Worm (Caenorhabditis elegans) whole organism, young adult: ENCODE measurements around the gene C30G7.2.

Source experiments
- C17E4.6 ChIP-seq: fragments of 200-800 bp; sonication (Bioruptor generic); IDR thresholded peaks from 2 replicates; pipeline ENCODE4 v1.3.6; 2022; ENCODE audit warnings: missing genetic modification reagents, missing genetic modification characterization, missing compliant biosample characterization
- T07F8.4 ChIP-seq: sonication (generic microtip); optimal IDR thresholded peaks from 2 replicates; lab custom pipeline; 2016; ENCODE audit warnings: mild to moderate bottlenecking, missing genetic modification characterization, moderate library complexity, missing compliant biosample characterization
- ceh-27 ChIP-seq: fragments of 200-800 bp; sonication (Bioruptor generic); optimal IDR thresholded peaks from 2 replicates; lab custom pipeline; 2018; ENCODE audit warnings: mild to moderate bottlenecking, missing genetic modification characterization, moderate library complexity, missing compliant biosample characterization
- ceh-79 ChIP-seq: sonication (generic microtip); optimal IDR thresholded peaks from 2 replicates; lab custom pipeline; 2017; ENCODE audit warnings: mild to moderate bottlenecking, missing genetic modification characterization, missing compliant biosample characterization
- dox-1 ChIP-seq: fragments of 200-800 bp; sonication (Bioruptor generic); IDR thresholded peaks from 2 replicates; pipeline ENCODE4 v1.3.6; 2022; ENCODE audit warnings: missing genetic modification reagents, missing genetic modification characterization, missing compliant biosample characterization
- egl-18 ChIP-seq: fragments of 200-800 bp; sonication (Bioruptor generic); IDR thresholded peaks from 2 replicates; pipeline ENCODE4 v1.3.6; 2022; ENCODE audit warnings: missing genetic modification reagents, missing genetic modification characterization, missing compliant biosample characterization
- egl-44 ChIP-seq: fragments of 200-800 bp; sonication (Bioruptor generic); IDR thresholded peaks from 2 replicates; pipeline ENCODE4 v1.3.6; 2022; ENCODE audit warnings: missing genetic modification reagents, missing genetic modification characterization, missing compliant biosample characterization
- hmg-20 ChIP-seq: fragments of 200-800 bp; sonication (Bioruptor generic); IDR thresholded peaks from 2 replicates; pipeline ENCODE4 v1.3.6; 2022; ENCODE audit warnings: missing genetic modification reagents, missing genetic modification characterization, missing compliant biosample characterization
- hrde-1 ChIP-seq: sonication (generic microtip); optimal IDR thresholded peaks from 2 replicates; lab custom pipeline; 2016; ENCODE audit warnings: missing genetic modification characterization, mild to moderate bottlenecking, missing compliant biosample characterization, moderate library complexity, missing genotype, missing genetic modification reagents, borderline replicate concordance
- hsf-1 ChIP-seq: fragments of 200-800 bp; sonication (Bioruptor generic); IDR thresholded peaks from 2 replicates; pipeline ENCODE4 v1.3.6; 2022; ENCODE audit warnings: missing genetic modification reagents, missing genetic modification characterization, missing compliant biosample characterization
- let-526 ChIP-seq: fragments of 200-800 bp; sonication (Bioruptor generic); IDR thresholded peaks from 2 replicates; pipeline ENCODE4 v1.3.6; 2022; ENCODE audit warnings: missing genetic modification reagents, missing genetic modification characterization, missing compliant biosample characterization
- lin-26 ChIP-seq: fragments of 200-800 bp; sonication (Bioruptor generic); IDR thresholded peaks from 2 replicates; pipeline ENCODE4 v1.3.6; 2022; ENCODE audit warnings: missing genetic modification reagents, missing genetic modification characterization, missing compliant biosample characterization
- lin-35 ChIP-seq, 3 experiments: fragments of 150-350 bp in 2 of 3; sonication (generic microtip) in 1 of 3; optimal IDR thresholded peaks; 2 replicates each; lab custom pipeline; 2014 to 2018; ENCODE audit warnings: missing biosample characterization in 3 of 3, missing genetic modification characterization in 3 of 3, missing genetic modification reagents in 3 of 3
- lin-54 ChIP-seq: fragments of 200-800 bp; sonication (Bioruptor generic); optimal IDR thresholded peaks from 2 replicates; lab custom pipeline; 2018; ENCODE audit warnings: mild to moderate bottlenecking, missing genetic modification characterization, missing compliant biosample characterization
- mxl-1 ChIP-seq: sonication (generic microtip); optimal IDR thresholded peaks from 2 replicates; lab custom pipeline; 2016; ENCODE audit warnings: missing genetic modification characterization, missing compliant biosample characterization
- nfyb-1 ChIP-seq: fragments of 200-800 bp; sonication (Bioruptor generic); IDR thresholded peaks from 2 replicates; pipeline ENCODE4 v1.3.6; 2022; ENCODE audit warnings: missing genetic modification reagents, missing genetic modification characterization, missing compliant biosample characterization
- nhr-120 ChIP-seq: fragments of 200-800 bp; sonication (Bioruptor generic); IDR thresholded peaks from 2 replicates; pipeline ENCODE4 v1.3.6; 2022; ENCODE audit warnings: missing genetic modification characterization, missing compliant biosample characterization
- nhr-179 ChIP-seq: sonication (generic microtip); optimal IDR thresholded peaks from 2 replicates; lab custom pipeline; 2016; ENCODE audit warnings: mild to moderate bottlenecking, missing genetic modification characterization, missing compliant biosample characterization
- nhr-90 ChIP-seq: sonication (generic microtip); optimal IDR thresholded peaks from 2 replicates; lab custom pipeline; 2016; ENCODE audit warnings: missing genotype, mild to moderate bottlenecking, missing genetic modification characterization, missing compliant biosample characterization
- pha-4 ChIP-seq: fragments of 150-350 bp; sonication (generic microtip); optimal IDR thresholded peaks from 2 replicates; lab custom pipeline; 2014; ENCODE audit warnings: missing biosample characterization, missing genetic modification reagents, missing genetic modification characterization
- rpc-1 ChIP-seq, 2 experiments: fragments of 150-350 bp in 1 of 2; sonication (generic microtip) in 1 of 2; optimal IDR thresholded peaks; 2 replicates each; lab custom pipeline; 2014 to 2018; ENCODE audit warnings: missing biosample characterization in 1 of 2, missing genetic modification characterization in 1 of 2, missing genetic modification reagents in 1 of 2, missing genotype in 1 of 2
- snpc-3.4 ChIP-seq: sonication (generic microtip); optimal IDR thresholded peaks from 2 replicates; lab custom pipeline; 2017; ENCODE audit warnings: missing genetic modification characterization, mild to moderate bottlenecking, missing compliant biosample characterization, antibody characterized with exemption, moderate library complexity, missing genotype, missing genetic modification reagents
- tbx-9 ChIP-seq: sonication (generic microtip); optimal IDR thresholded peaks from 2 replicates; lab custom pipeline; 2016; ENCODE audit warnings: borderline replicate concordance, missing genetic modification characterization, inconsistent platforms, missing compliant biosample characterization
- tlf-1 ChIP-seq: fragments of 200-800 bp; sonication (Bioruptor generic); optimal IDR thresholded peaks from 2 replicates; lab custom pipeline; 2018; ENCODE audit warnings: mild to moderate bottlenecking, missing genetic modification characterization, missing compliant biosample characterization
- ztf-6 ChIP-seq: fragments of 200-800 bp; sonication (Bioruptor generic); IDR thresholded peaks from 2 replicates; pipeline ENCODE4 v1.3.6; 2022; ENCODE audit warnings: missing genetic modification reagents, missing genetic modification characterization, missing compliant biosample characterization

Gene C30G7.2

ce11 chrV:14971136-14971535, 34.4 kb downstream of the C30G7.2 start, which contains the start of gene nlp-59:
nlp-59 (plus strand) TSS chrV:14971436.
- TF ChIP-seq lin-26 (GFP tag; lab: Robert Waterston, UW) (no peak), tbx-9 (no peak), let-526 (no peak), tlf-1 (GFP tag; lab: Kevin White, UChicago) (no peak), mxl-1 (tag; lab: Kevin White, UChicago) (no peak), nfyb-1 (GFP tag; lab: Robert Waterston, UW) (no peak), C17E4.6 (GFP tag; lab: Robert Waterston, UW) (no peak), lin-54 (no peak), hsf-1 (GFP tag; lab: Robert Waterston, UW) (no peak), nhr-120 (GFP tag; lab: Robert Waterston, UW) (no peak), lin-35 (GFP tag; optimal IDR thresholded peaks at IDR 0.05; lab: Kevin White, UChicago) (no peak), ztf-6 (GFP tag; lab: Robert Waterston, UW) (no peak), egl-44 (no peak), ceh-27 (no peak), pha-4 (tag; lab: Kevin White, UChicago) (no peak), nhr-90 (no peak), T07F8.4 (tag; lab: Kevin White, UChicago) (no peak), rpc-1 (optimal IDR thresholded peaks at IDR 0.05; lab: Kevin White, UChicago) (no peak), rpc-1 (tag; optimal IDR thresholded peaks at IDR 0.05; lab: Kevin White, UChicago) (no peak)

- TF ChIP-seq snpc-3.4, result no peak
These were observed 41.6 kb downstream of the C30G7.2 start, which contains the start of the genes grd-12 and F02D8.1 for ce11 chrV:14978205-14978751. grd-12 (plus strand) TSS chrV:14978505. F02D8.1 (minus strand) TSS chrV:14978701.

- TF ChIP-seq ceh-79 (tag; lab: Kevin White, UChicago) (no peak), hmg-20 (GFP tag; lab: Robert Waterston, UW) (no peak), nfyb-1 (GFP tag; lab: Robert Waterston, UW) (no peak)
These were observed 43.2 kb downstream of the C30G7.2 start, which contains the start of gene xbx-1 for ce11 chrV:14979937-14980336. xbx-1 (plus strand) TSS chrV:14980237.

- TF ChIP-seq dox-1 (GFP tag; lab: Robert Waterston, UW) (no peak), egl-18 (GFP tag; lab: Robert Waterston, UW) (no peak), nhr-179 (tag; lab: Kevin White, UChicago) (no peak), hrde-1 (tag; lab: Kevin White, UChicago) (no peak)
These were observed 47.9 kb downstream of the C30G7.2 start, which contains the start of gene F02D8.4 for ce11 chrV:14984593-14984992. F02D8.4 (plus strand) TSS chrV:14984893.
